Worm (Caenorhabditis elegans): ENCODE measurements around the gene K11H12.10.

ce11 chrIV:648362-648761 is 27.5 kb upstream of the K11H12.10 start:
- TF ChIP-seq nfya-1 (tag; optimal IDR thresholded peaks at IDR 0.05; ENCODE audit: borderline replicate concordance, insufficient read depth), result no peak
- TF ChIP-seq snpc-3.4 (tag; optimal IDR thresholded peaks at IDR 0.05), result no peak
- TF ChIP-seq him-1 (tag; optimal IDR thresholded peaks at IDR 0.05), result no peak
- TF ChIP-seq B0261.1 (tag; optimal IDR thresholded peaks at IDR 0.05), result no peak
- TF ChIP-seq unc-130 (GFP tag; optimal IDR thresholded peaks at IDR 0.05), result no peak
- TF ChIP-seq ztf-18 (tag; optimal IDR thresholded peaks at IDR 0.05), result no peak
- no peak for TF ChIP-seq aptf-2 (GFP tag; conservative IDR thresholded peaks at IDR 0.05)
- no peak for TF ChIP-seq dpl-1 (GFP tag; optimal IDR thresholded peaks at IDR 0.05)
- no peak for TF ChIP-seq nhr-90 (tag; optimal IDR thresholded peaks at IDR 0.05)
- no peak for TF ChIP-seq F57C9.4 (tag; optimal IDR thresholded peaks at IDR 0.05)
- TF ChIP-seq pha-4 (tag; optimal IDR thresholded peaks at IDR 0.05), result no peak
